Worm (Caenorhabditis elegans): Measurements from ENCODE around the gene F20A1.2.

DNA sequence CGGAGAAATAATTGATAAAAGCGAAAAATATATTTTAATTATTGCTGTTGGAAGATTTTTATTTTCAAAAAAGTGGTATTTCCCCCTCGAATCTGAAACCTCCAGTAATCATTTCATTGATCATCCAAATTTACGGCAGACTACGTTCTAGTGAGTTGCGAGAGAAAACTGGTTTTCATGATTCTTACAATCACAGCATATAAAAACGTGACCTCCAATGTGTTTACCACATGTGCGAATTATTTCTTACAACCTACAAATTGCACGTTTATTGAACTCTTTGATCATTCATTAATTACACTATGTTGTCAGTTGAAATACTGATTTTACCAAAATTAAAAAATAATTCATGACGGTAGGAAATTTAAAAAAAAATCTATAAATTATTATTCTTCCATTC is 43.1 kb downstream of the F20A1.2 start:
- TF ChIP-seq flt-1 (GFP tag; IDR thresholded peaks at IDR 0.05) (no peak), T22C8.4 (GFP tag; IDR thresholded peaks at IDR 0.05) (no peak), klf-2 (GFP tag; conservative IDR thresholded peaks at IDR 0.05) (no peak), ztf-23 (GFP tag; IDR thresholded peaks at IDR 0.05) (no peak), med-1 (GFP tag; optimal IDR thresholded peaks at IDR 0.05; ENCODE audit: insufficient read depth) (no peak), tab-1 (GFP tag; IDR thresholded peaks at IDR 0.05) (no peak)
